Worm (Caenorhabditis elegans) whole organism, young adult: ENCODE data around the gene nrf-6.

Experiments used
- B0035.1 ChIP-seq: sonication (generic microtip); optimal IDR thresholded peaks from 2 replicates; lab custom pipeline; 2016; ENCODE audit warnings: missing genetic modification characterization, mild to moderate bottlenecking, missing compliant biosample characterization, missing genotype, missing genetic modification reagents
- C06A6.2 ChIP-seq: fragments of 200-800 bp; sonication (Bioruptor generic); conservative IDR thresholded peaks from 2 replicates; pipeline ENCODE4 v1.3.6; 2022; ENCODE audit warnings: missing genetic modification characterization, missing compliant biosample characterization
- F10E7.11 ChIP-seq: sonication (generic microtip); optimal IDR thresholded peaks from 2 replicates; lab custom pipeline; 2017; ENCODE audit warnings: mild to moderate bottlenecking, missing genetic modification characterization, moderate library complexity, missing compliant biosample characterization
- F22D6.2 ChIP-seq: sonication (generic microtip); optimal IDR thresholded peaks from 2 replicates; lab custom pipeline; 2016; ENCODE audit warnings: mild to moderate bottlenecking, missing genetic modification characterization, missing compliant biosample characterization
- F49E8.2 ChIP-seq: sonication (generic microtip); optimal IDR thresholded peaks from 3 replicates; lab custom pipeline; 2017; ENCODE audit warnings: missing genetic modification characterization, mild to moderate bottlenecking, missing compliant biosample characterization, antibody characterized with exemption, moderate library complexity; ENCODE audit not compliant: insufficient read depth
- F52B5.7 ChIP-seq: sonication (generic microtip); optimal IDR thresholded peaks from 2 replicates; lab custom pipeline; 2016; ENCODE audit warnings: mild to moderate bottlenecking, missing genetic modification characterization, missing compliant biosample characterization
- F55B11.4 ChIP-seq: sonication (generic microtip); optimal IDR thresholded peaks from 2 replicates; lab custom pipeline; 2016; ENCODE audit warnings: missing compliant biosample characterization, missing genetic modification characterization, borderline replicate concordance; ENCODE audit not compliant: insufficient read depth
- F57C9.4 ChIP-seq: sonication (generic microtip); optimal IDR thresholded peaks from 2 replicates; lab custom pipeline; 2017; ENCODE audit warnings: mild to moderate bottlenecking, missing genetic modification characterization, missing compliant biosample characterization
- K12H6.12 ChIP-seq: fragments of 200-800 bp; sonication (Bioruptor generic); optimal IDR thresholded peaks from 2 replicates; lab custom pipeline; 2018; ENCODE audit warnings: mild to moderate bottlenecking, missing genetic modification characterization, missing compliant biosample characterization
- Y53F4B.3 ChIP-seq: fragments of 200-800 bp; sonication (Bioruptor generic); IDR thresholded peaks from 2 replicates; pipeline ENCODE4 v1.3.6; 2022; ENCODE audit warnings: missing genetic modification reagents, missing genetic modification characterization, missing compliant biosample characterization
- Y67H2A.10 ChIP-seq: fragments of 200-800 bp; sonication (Bioruptor generic); conservative IDR thresholded peaks from 2 replicates; pipeline ENCODE4 v1.3.6; 2022; ENCODE audit warnings: missing genetic modification reagents, missing genetic modification characterization, missing compliant biosample characterization
- Y79H2A.3 ChIP-seq: fragments of 200-800 bp; sonication (Bioruptor generic); conservative IDR thresholded peaks from 2 replicates; pipeline ENCODE4 v1.3.6; 2022; ENCODE audit warnings: missing genetic modification reagents, missing genetic modification characterization, missing compliant biosample characterization
- akir-1 ChIP-seq: fragments of 200-800 bp; sonication (Bioruptor generic); optimal IDR thresholded peaks from 2 replicates; lab custom pipeline; 2018; ENCODE audit warnings: mild to moderate bottlenecking, missing genetic modification characterization, moderate library complexity, missing compliant biosample characterization
- ama-1 ChIP-seq, 3 experiments: fragments of 150-350 bp in 1 of 3; sonication (generic microtip) in 2 of 3; optimal IDR thresholded peaks; 2 replicates each; lab custom pipeline; 2014 to 2018; ENCODE audit warnings: missing biosample characterization in 2 of 3, missing genetic modification characterization in 2 of 3, missing genetic modification reagents in 2 of 3
- athp-1 ChIP-seq: sonication (generic microtip); optimal IDR thresholded peaks from 2 replicates; lab custom pipeline; 2017; ENCODE audit warnings: mild to moderate bottlenecking, missing genetic modification characterization, missing compliant biosample characterization
- attf-3 ChIP-seq: fragments of 200-800 bp; sonication (Bioruptor generic); conservative IDR thresholded peaks from 2 replicates; pipeline ENCODE4 v1.3.6; 2022; ENCODE audit warnings: missing genetic modification reagents, missing genetic modification characterization, missing compliant biosample characterization
- attf-5 ChIP-seq: fragments of 200-800 bp; sonication (Bioruptor generic); optimal IDR thresholded peaks from 2 replicates; lab custom pipeline; 2018; ENCODE audit warnings: mild to moderate bottlenecking, missing genetic modification characterization, missing compliant biosample characterization
- attf-6 ChIP-seq: fragments of 200-800 bp; sonication (Bioruptor generic); IDR thresholded peaks from 2 replicates; pipeline ENCODE4 v1.3.6; 2022; ENCODE audit warnings: missing genetic modification reagents, missing genetic modification characterization, missing compliant biosample characterization
- bed-2 ChIP-seq: fragments of 200-800 bp; sonication (Bioruptor generic); IDR thresholded peaks from 2 replicates; pipeline ENCODE4 v1.3.6; 2022; ENCODE audit warnings: missing genetic modification reagents, missing genetic modification characterization, missing compliant biosample characterization
- cebp-1 ChIP-seq, 2 experiments: fragments of 200-800 bp in 1 of 2; sonication (Bioruptor generic) in 1 of 2; sonication (generic microtip) in 1 of 2; IDR thresholded peaks in 1 of 2; optimal IDR thresholded peaks in 1 of 2; 2 replicates each; pipeline versions ENCODE4 v1.3.6 to Lab custom; 2017 to 2022; ENCODE audit warnings: missing compliant biosample characterization in 2 of 2, missing genetic modification characterization in 2 of 2, mild to moderate bottlenecking in 1 of 2, missing genetic modification reagents in 1 of 2, moderate library complexity in 1 of 2
- cebp-2 ChIP-seq: fragments of 200-800 bp; sonication (Bioruptor generic); IDR thresholded peaks from 2 replicates; pipeline ENCODE4 v1.3.6; 2022; ENCODE audit warnings: missing genetic modification characterization, missing compliant biosample characterization
- ceh-91 ChIP-seq: fragments of 200-800 bp; sonication (Bioruptor generic); IDR thresholded peaks from 2 replicates; pipeline ENCODE4 v1.3.6; 2022; ENCODE audit warnings: missing genetic modification reagents, missing genetic modification characterization, missing compliant biosample characterization
- dox-1 ChIP-seq: fragments of 200-800 bp; sonication (Bioruptor generic); IDR thresholded peaks from 2 replicates; pipeline ENCODE4 v1.3.6; 2022; ENCODE audit warnings: missing genetic modification reagents, missing genetic modification characterization, missing compliant biosample characterization
- dpl-1 ChIP-seq: fragments of 150-350 bp; optimal IDR thresholded peaks from 2 replicates; lab custom pipeline; 2014; ENCODE audit warnings: missing biosample characterization, missing genetic modification reagents, missing genetic modification characterization
- egl-18 ChIP-seq: fragments of 200-800 bp; sonication (Bioruptor generic); IDR thresholded peaks from 2 replicates; pipeline ENCODE4 v1.3.6; 2022; ENCODE audit warnings: missing genetic modification reagents, missing genetic modification characterization, missing compliant biosample characterization
- ets-4 ChIP-seq: fragments of 200-800 bp; sonication (Bioruptor generic); optimal IDR thresholded peaks from 2 replicates; lab custom pipeline; 2018; ENCODE audit warnings: mild to moderate bottlenecking, missing genetic modification characterization, missing compliant biosample characterization
- hmg-20 ChIP-seq: fragments of 200-800 bp; sonication (Bioruptor generic); IDR thresholded peaks from 2 replicates; pipeline ENCODE4 v1.3.6; 2022; ENCODE audit warnings: missing genetic modification reagents, missing genetic modification characterization, missing compliant biosample characterization
- hsf-1 ChIP-seq: fragments of 200-800 bp; sonication (Bioruptor generic); IDR thresholded peaks from 2 replicates; pipeline ENCODE4 v1.3.6; 2022; ENCODE audit warnings: missing genetic modification reagents, missing genetic modification characterization, missing compliant biosample characterization
- let-526 ChIP-seq: fragments of 200-800 bp; sonication (Bioruptor generic); IDR thresholded peaks from 2 replicates; pipeline ENCODE4 v1.3.6; 2022; ENCODE audit warnings: missing genetic modification reagents, missing genetic modification characterization, missing compliant biosample characterization
- lsl-1 ChIP-seq: fragments of 200-800 bp; sonication (Bioruptor generic); optimal IDR thresholded peaks from 2 replicates; lab custom pipeline; 2018; ENCODE audit warnings: mild to moderate bottlenecking, missing genetic modification characterization, moderate library complexity, missing compliant biosample characterization
- mel-28 ChIP-seq: sonication (generic microtip); optimal IDR thresholded peaks from 2 replicates; lab custom pipeline; 2016; ENCODE audit warnings: borderline replicate concordance, mild to moderate bottlenecking, missing genetic modification characterization, missing compliant biosample characterization
- nfya-1 ChIP-seq: sonication (generic microtip); optimal IDR thresholded peaks from 2 replicates; lab custom pipeline; 2017; ENCODE audit warnings: antibody characterized with exemption, missing compliant biosample characterization, missing genetic modification characterization, borderline replicate concordance; ENCODE audit not compliant: insufficient read depth
- nhr-179 ChIP-seq: sonication (generic microtip); optimal IDR thresholded peaks from 2 replicates; lab custom pipeline; 2016; ENCODE audit warnings: mild to moderate bottlenecking, missing genetic modification characterization, missing compliant biosample characterization
- nhr-80 ChIP-seq: sonication (generic microtip); optimal IDR thresholded peaks from 2 replicates; lab custom pipeline; 2016; ENCODE audit warnings: missing genetic modification characterization, missing compliant biosample characterization
- nhr-90 ChIP-seq: sonication (generic microtip); optimal IDR thresholded peaks from 2 replicates; lab custom pipeline; 2016; ENCODE audit warnings: missing genotype, mild to moderate bottlenecking, missing genetic modification characterization, missing compliant biosample characterization
- rcor-1 ChIP-seq: fragments of 200-800 bp; sonication (Bioruptor generic); IDR thresholded peaks from 2 replicates; pipeline ENCODE4 v1.3.6; 2022; ENCODE audit warnings: missing genetic modification reagents, missing genetic modification characterization, missing compliant biosample characterization
- sdz-38 ChIP-seq: sonication (generic microtip); optimal IDR thresholded peaks from 2 replicates; lab custom pipeline; 2016; ENCODE audit warnings: missing genotype, missing genetic modification characterization, missing compliant biosample characterization
- snpc-1.1 ChIP-seq: sonication (generic microtip); optimal IDR thresholded peaks from 2 replicates; lab custom pipeline; 2017; ENCODE audit warnings: missing genetic modification characterization, mild to moderate bottlenecking, missing compliant biosample characterization, antibody characterized with exemption, moderate library complexity, missing genotype, missing genetic modification reagents; ENCODE audit not compliant: insufficient read depth
- somi-1 ChIP-seq: fragments of 200-800 bp; sonication (Bioruptor generic); optimal IDR thresholded peaks from 2 replicates; lab custom pipeline; 2018; ENCODE audit warnings: mild to moderate bottlenecking, missing genetic modification characterization, missing compliant biosample characterization
- tlf-1 ChIP-seq: fragments of 200-800 bp; sonication (Bioruptor generic); optimal IDR thresholded peaks from 2 replicates; lab custom pipeline; 2018; ENCODE audit warnings: mild to moderate bottlenecking, missing genetic modification characterization, missing compliant biosample characterization
- unc-62 ChIP-seq: fragments of 150-350 bp; optimal IDR thresholded peaks from 2 replicates; lab custom pipeline; 2014; ENCODE audit warnings: missing biosample characterization, missing genetic modification reagents, missing genetic modification characterization
- zfh-2 ChIP-seq: fragments of 200-800 bp; sonication (Bioruptor generic); conservative IDR thresholded peaks from 2 replicates; pipeline ENCODE4 v1.3.6; 2022; ENCODE audit warnings: missing genetic modification reagents, missing genetic modification characterization, missing compliant biosample characterization
- ztf-18 ChIP-seq: sonication (generic microtip); optimal IDR thresholded peaks from 2 replicates; lab custom pipeline; 2016; ENCODE audit warnings: missing genotype, mild to moderate bottlenecking, missing genetic modification characterization, missing compliant biosample characterization
- ztf-22 ChIP-seq: fragments of 200-800 bp; sonication (Bioruptor generic); optimal IDR thresholded peaks from 2 replicates; lab custom pipeline; 2018; ENCODE audit warnings: mild to moderate bottlenecking, missing genetic modification characterization, moderate library complexity, missing compliant biosample characterization
- ztf-28 ChIP-seq: fragments of 200-800 bp; sonication (Bioruptor generic); IDR thresholded peaks from 2 replicates; pipeline ENCODE4 v1.3.6; 2022; ENCODE audit warnings: missing genetic modification reagents, missing genetic modification characterization, missing compliant biosample characterization
- ztf-3 ChIP-seq: fragments of 200-800 bp; sonication (Bioruptor generic); optimal IDR thresholded peaks from 2 replicates; lab custom pipeline; 2018; ENCODE audit warnings: mild to moderate bottlenecking, missing genetic modification characterization, missing compliant biosample characterization

nrf-6 gene

DNA sequence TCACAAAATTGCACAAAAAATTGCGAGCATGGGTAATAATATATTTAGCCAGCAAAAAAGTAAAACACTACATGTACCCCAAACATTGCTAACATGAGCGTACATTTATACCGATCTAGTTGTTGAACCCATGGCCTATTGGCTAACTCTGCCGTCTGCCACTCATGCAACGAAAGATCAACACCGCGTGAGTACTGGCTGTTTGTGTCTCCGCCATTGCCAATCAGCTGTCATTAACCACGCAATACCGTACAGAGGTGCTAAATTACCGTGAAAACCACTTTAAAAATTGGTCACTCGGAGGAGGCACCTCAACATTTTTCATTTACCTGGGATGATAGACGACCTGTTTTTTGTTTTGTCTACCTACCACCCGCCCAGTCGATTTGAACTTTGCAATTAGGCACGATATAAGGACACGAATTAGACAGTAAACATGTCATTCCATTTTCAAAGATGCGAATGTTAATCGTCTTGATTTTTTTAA, 42.9 kb upstream of the nrf-6 start, which contains the start of gene K02C4.2 (continued):
- peak; percentile 1 for TF ChIP-seq F57C9.4 (tag; lab: Kevin White, UChicago)
- peak; percentile 73 for TF ChIP-seq K12H6.12 (tag; lab: Kevin White, UChicago)
- no peak for TF ChIP-seq sdz-38 (tag; lab: Kevin White, UChicago)
- peak; percentile 74 for TF ChIP-seq somi-1 (GFP tag; lab: Kevin White, UChicago)
- peak; percentile 75 for TF ChIP-seq F49E8.2 (tag; lab: Kevin White, UChicago)
- no peak; the same call in 1 of the 2 replicates for TF ChIP-seq Y79H2A.3 (GFP tag; lab: Robert Waterston, UW)
- TF ChIP-seq C06A6.2 (GFP tag; lab: Robert Waterston, UW) = peak; percentile 55; the same call in 1 of the 2 replicates
- TF ChIP-seq ets-4 = peak; percentile 79
- no peak for TF ChIP-seq Y53F4B.3 (GFP tag; lab: Robert Waterston, UW)
- TF ChIP-seq F52B5.7 = peak; percentile 93
- no peak for TF ChIP-seq egl-18 (GFP tag; lab: Robert Waterston, UW)
- TF ChIP-seq nhr-80 = peak; percentile 80
- TF ChIP-seq unc-62 = no peak
- no peak for TF ChIP-seq cebp-2 (GFP tag; lab: Robert Waterston, UW)
- TF ChIP-seq hmg-20 (GFP tag; lab: Robert Waterston, UW) = peak; percentile 67; the same call in 1 of the 2 replicates
- TF ChIP-seq F55B11.4 (tag; lab: Kevin White, UChicago) = no peak
- TF ChIP-seq let-526 (GFP tag; lab: Robert Waterston, UW) = peak; percentile 58; the same call in 1 of the 2 replicates
- TF ChIP-seq dox-1 = peak; percentile 91
- no peak for TF ChIP-seq attf-6
- TF ChIP-seq ztf-28 (GFP tag; lab: Robert Waterston, UW) = peak; percentile 73; the same call in 1 of the 2 replicates
- 0 out of 2 replicates have a peak, but pooled peaks have one; percentile 27 for TF ChIP-seq cebp-1 (GFP tag; IDR thresholded peaks at IDR 0.05; lab: Robert Waterston, UW)
- peak; percentile 71 for TF ChIP-seq cebp-1 (tag; optimal IDR thresholded peaks at IDR 0.05; lab: Kevin White, UChicago)
- TF ChIP-seq ztf-3 = peak; percentile 69
- TF ChIP-seq tlf-1 (GFP tag; lab: Kevin White, UChicago) = peak; percentile 75
- no peak for TF ChIP-seq nhr-179 (tag; lab: Kevin White, UChicago)
- no peak for TF ChIP-seq nfya-1 (tag; lab: Kevin White, UChicago)
- peak; percentile 44 for TF ChIP-seq ztf-22 (GFP tag; lab: Kevin White, UChicago)
- TF ChIP-seq snpc-1.1 (tag; lab: Kevin White, UChicago) = peak; percentile 34
- TF ChIP-seq ztf-18 (tag; lab: Kevin White, UChicago) = peak; percentile 83
- TF ChIP-seq F22D6.2 (tag; lab: Kevin White, UChicago) = no peak
- TF ChIP-seq nhr-90 (tag; lab: Kevin White, UChicago) = peak; percentile 91
- TF ChIP-seq mel-28 (tag; lab: Kevin White, UChicago) = no peak
- peak; percentile 37 for TF ChIP-seq dpl-1
- TF ChIP-seq lsl-1 (GFP tag; lab: Kevin White, UChicago) = peak; percentile 68
- TF ChIP-seq zfh-2 (GFP tag; lab: Robert Waterston, UW) = no peak
- TF ChIP-seq hsf-1 (GFP tag; lab: Robert Waterston, UW) = 0 out of 2 replicates have a peak, but pooled peaks have one; percentile 50
- TF ChIP-seq ama-1 (optimal IDR thresholded peaks at IDR 0.05; lab: Kevin White, UChicago) = no peak
- TF ChIP-seq ama-1 (GFP tag; optimal IDR thresholded peaks at IDR 0.05; lab: Kevin White, UChicago) = peak in 1 of 2 experiments; percentile 81
- peak; percentile 25 for TF ChIP-seq akir-1 (GFP tag; lab: Kevin White, UChicago)
- peak; percentile 60 for TF ChIP-seq athp-1 (tag; lab: Kevin White, UChicago)
- 0 out of 2 replicates have a peak, but pooled peaks have one; percentile 8 for TF ChIP-seq ceh-91 (GFP tag; lab: Robert Waterston, UW)
- TF ChIP-seq bed-2 (GFP tag; lab: Robert Waterston, UW) = no peak
- TF ChIP-seq Y67H2A.10 (GFP tag; lab: Robert Waterston, UW) = no peak
- TF ChIP-seq F10E7.11 (tag; lab: Kevin White, UChicago) = no peak
- peak; percentile 19 for TF ChIP-seq B0035.1 (tag; lab: Kevin White, UChicago)
- peak; percentile 72 for TF ChIP-seq attf-5 (GFP tag; lab: Kevin White, UChicago)
- TF ChIP-seq attf-3 (GFP tag; lab: Robert Waterston, UW) = no peak; the same call in 1 of the 2 replicates
- peak; percentile 77 for TF ChIP-seq rcor-1 (GFP tag; lab: Robert Waterston, UW)
